Worm (Caenorhabditis elegans): ENCODE results near the gene srt-54.

Gene srt-54

ce11 chrII:161275-161674, 44.3 kb downstream of the srt-54 start (continued):
- TF ChIP-seq lin-14 (GFP tag; optimal IDR thresholded peaks at IDR 0.05) = peak; percentile 77
- no peak for TF ChIP-seq fkh-8 (tag; optimal IDR thresholded peaks at IDR 0.05)
- no peak for TF ChIP-seq sptf-1 (tag; optimal IDR thresholded peaks at IDR 0.05)
- TF ChIP-seq unc-86 (tag; optimal IDR thresholded peaks at IDR 0.05) = no peak
- TF ChIP-seq tbx-2 (tag; optimal IDR thresholded peaks at IDR 0.05) = peak; percentile 4
- no peak for TF ChIP-seq hlh-17 (GFP tag; optimal IDR thresholded peaks at IDR 0.05; ENCODE audit: borderline replicate concordance)
- TF ChIP-seq swsn-7 (tag; optimal IDR thresholded peaks at IDR 0.05) = no peak
- TF ChIP-seq nhr-28 (tag; optimal IDR thresholded peaks at IDR 0.05) = no peak

DNA sequence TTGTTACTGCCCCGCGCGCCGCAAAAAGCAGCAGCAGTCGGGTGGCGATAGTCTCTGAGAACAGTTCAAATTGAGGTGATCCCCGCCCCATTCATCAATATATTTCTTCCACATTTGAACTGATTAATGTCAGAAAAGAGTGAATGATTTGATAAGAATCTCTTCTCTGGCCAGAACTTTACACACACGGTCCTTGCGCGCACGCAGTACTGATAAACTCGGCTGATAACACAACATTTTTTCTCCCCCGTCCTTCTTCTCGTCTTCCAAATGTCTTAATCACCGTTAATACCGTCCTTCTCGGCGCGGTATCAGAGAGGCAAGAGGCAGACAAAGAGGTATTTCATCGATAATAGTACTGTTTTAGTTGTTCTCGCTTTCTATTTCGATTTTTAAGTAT, 45.2 kb downstream of the srt-54 start, which contains the start of gene etr-1:
etr-1 (plus strand) TSS at position 193 of the 400 bp plus-strand sequence.
- TF ChIP-seq skn-1 (tag; optimal IDR thresholded peaks at IDR 0.05) (no peak), nhr-77 (tag; optimal IDR thresholded peaks at IDR 0.05) (no peak), nhr-71 (tag; optimal IDR thresholded peaks at IDR 0.05) (peak; percentile 36), lin-14 (GFP tag; optimal IDR thresholded peaks at IDR 0.05) (peak; percentile 76), alr-1 (tag; optimal IDR thresholded peaks at IDR 0.05; ENCODE audit: borderline replicate concordance) (no peak), mep-1 (tag; optimal IDR thresholded peaks at IDR 0.05) (no peak), isw-1 (GFP tag; IDR thresholded peaks at IDR 0.05) (no peak), unc-130 (tag; optimal IDR thresholded peaks at IDR 0.05) (peak; percentile 25), ets-5 (GFP tag; IDR thresholded peaks at IDR 0.05) (no peak), nhr-11 (tag; optimal IDR thresholded peaks at IDR 0.05) (no peak), blmp-1 (tag; optimal IDR thresholded peaks at IDR 0.05) (peak; percentile 73), mef-2 (tag; optimal IDR thresholded peaks at IDR 0.05) (no peak), nhr-237 (tag; optimal IDR thresholded peaks at IDR 0.05) (no peak), nhr-28 (tag; optimal IDR thresholded peaks at IDR 0.05) (no peak), dsc-1 (tag; optimal IDR thresholded peaks at IDR 0.05) (no peak), ceh-88 (GFP tag; IDR thresholded peaks at IDR 0.05) (no peak), pqm-1 (tag; optimal IDR thresholded peaks at IDR 0.05) (peak; percentile 19), ceh-63 (GFP tag; optimal IDR thresholded peaks at IDR 0.05) (no peak), lin-39 (tag; optimal IDR thresholded peaks at IDR 0.05) (no peak), unc-86 (tag; optimal IDR thresholded peaks at IDR 0.05) (no peak), elt-2 (tag; optimal IDR thresholded peaks at IDR 0.05) (peak; percentile 94), elt-3 (tag; optimal IDR thresholded peaks at IDR 0.05) (peak; percentile 21 to 96 (median 79)), sup-37 (GFP tag; optimal IDR thresholded peaks at IDR 0.05) (no peak), nhr-19 (GFP tag; conservative IDR thresholded peaks at IDR 0.05) (no peak), tlp-1 (tag; optimal IDR thresholded peaks at IDR 0.05) (peak; percentile 26), irx-1 (tag; optimal IDR thresholded peaks at IDR 0.05) (no peak), efl-1 (optimal IDR thresholded peaks at IDR 0.05) (no peak), efl-1 (GFP tag; optimal IDR thresholded peaks at IDR 0.05 in 1 of 2) (no peak), ztf-11 (tag; optimal IDR thresholded peaks at IDR 0.05) (no peak), rnt-1 (tag; optimal IDR thresholded peaks at IDR 0.05) (no peak), nhr-20 (tag; optimal IDR thresholded peaks at IDR 0.05) (peak; percentile 23), unc-62 (GFP tag; optimal IDR thresholded peaks at IDR 0.05) (no peak), efl-3 (GFP tag; optimal IDR thresholded peaks at IDR 0.05) (no peak), tbx-2 (tag; optimal IDR thresholded peaks at IDR 0.05) (no peak), unc-98 (GFP tag; IDR thresholded peaks at IDR 0.05) (no peak), mdl-1 (tag; optimal IDR thresholded peaks at IDR 0.05) (peak in 1 of 2 experiments; percentile 44), fkh-4 (tag; optimal IDR thresholded peaks at IDR 0.05; ENCODE audit: borderline replicate concordance) (no peak), hlh-17 (GFP tag; optimal IDR thresholded peaks at IDR 0.05; ENCODE audit: borderline replicate concordance) (no peak), mab-9 (GFP tag; IDR thresholded peaks at IDR 0.05) (no peak), snpc-4 (tag; optimal IDR thresholded peaks at IDR 0.05) (no peak), ces-1 (GFP tag; optimal IDR thresholded peaks at IDR 0.05) (no peak), C04F5.9 (tag; optimal IDR thresholded peaks at IDR 0.05) (no peak), zag-1 (tag; optimal IDR thresholded peaks at IDR 0.05) (no peak), hlh-4 (tag; optimal IDR thresholded peaks at IDR 0.05) (no peak), C34B4.2 (tag; optimal IDR thresholded peaks at IDR 0.05) (no peak), aly-2 (tag; optimal IDR thresholded peaks at IDR 0.05) (no peak), fos-1 (tag; optimal IDR thresholded peaks at IDR 0.05) (no peak), nhr-12 (tag; optimal IDR thresholded peaks at IDR 0.05) (no peak), aha-1 (tag; optimal IDR thresholded peaks at IDR 0.05) (no peak)

All from whole organism, L1 larva.